Worm (Caenorhabditis elegans): ENCODE data around the gene acr-7.

Gene acr-7

DNA sequence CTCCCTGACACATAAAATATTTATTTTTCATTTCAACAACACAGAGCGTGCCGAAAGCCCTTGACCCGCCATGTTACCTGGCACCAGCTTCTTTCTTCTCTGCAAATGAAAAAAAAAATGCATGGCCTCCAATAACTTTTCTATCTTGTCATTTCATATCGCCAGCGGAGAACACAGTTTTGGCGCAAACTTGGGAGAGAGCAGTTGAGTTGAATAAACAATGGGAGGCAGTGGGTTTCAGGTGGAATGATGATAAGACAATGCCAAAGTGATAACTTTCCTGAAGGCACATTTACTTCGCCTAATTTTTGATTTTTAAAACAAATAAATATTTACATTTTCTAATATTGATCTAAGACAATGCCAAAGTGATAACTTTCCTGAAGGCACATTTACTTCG lies 48.3 kb downstream of the acr-7 start:
- no peak for TF ChIP-seq nhr-237 (tag; optimal IDR thresholded peaks at IDR 0.05)
- TF ChIP-seq lsy-2 (tag; optimal IDR thresholded peaks at IDR 0.05) = no peak

All from whole organism, L1 larva.